Worm (Caenorhabditis elegans) whole organism, midembryonic: ENCODE results near the gene F35B3.4.

ENCODE experiments used
- cog-1 ChIP-seq: sonication (generic microtip); optimal IDR thresholded peaks from 2 replicates; lab custom pipeline; 2016; ENCODE audit warnings: missing genetic modification characterization, missing compliant biosample characterization
- klf-2 ChIP-seq: fragments of 200-800 bp; sonication (Bioruptor generic); conservative IDR thresholded peaks from 2 replicates; pipeline ENCODE4 v1.3.6; 2022; ENCODE audit warnings: missing genetic modification reagents, missing genetic modification characterization, missing compliant biosample characterization
- ztf-23 ChIP-seq: fragments of 200-800 bp; sonication (Bioruptor generic); IDR thresholded peaks from 2 replicates; pipeline ENCODE4 v1.3.6; 2022; ENCODE audit warnings: missing genetic modification reagents, missing genetic modification characterization, missing compliant biosample characterization
- ztf-29 ChIP-seq: fragments of 200-800 bp; sonication (Bioruptor generic); IDR thresholded peaks from 2 replicates; pipeline ENCODE4 v1.3.6; 2022; ENCODE audit warnings: missing genetic modification reagents, missing genetic modification characterization, missing compliant biosample characterization

- TF ChIP-seq ztf-29 = no peak
- TF ChIP-seq cog-1 (tag; lab: Kevin White, UChicago) = no peak
- no peak for TF ChIP-seq ztf-23
- no peak for TF ChIP-seq klf-2 (GFP tag; lab: Robert Waterston, UW)
Observed at ce11 chrX:17042946-17043345, 22.2 kb upstream of the F35B3.4 start, which contains the start of gene F35B3.7.
